Worm (Caenorhabditis elegans) whole organism, L4 larva: ENCODE data around the gene fbxb-45.

Experiments used
- D1046.2 ChIP-seq: fragments of 200-800 bp; sonication (Bioruptor generic); IDR thresholded peaks from 2 replicates; pipeline ENCODE4 v1.3.6; 2022; ENCODE audit warnings: missing genetic modification characterization, missing compliant biosample characterization
- F26F4.8 ChIP-seq: fragments of 200-800 bp; sonication (Bioruptor generic); conservative IDR thresholded peaks from 2 replicates; pipeline ENCODE4 v1.3.6; 2022; ENCODE audit warnings: missing genetic modification characterization, missing compliant biosample characterization
- F37D6.2 ChIP-seq: sonication (generic microtip); optimal IDR thresholded peaks from 2 replicates; lab custom pipeline; 2016; ENCODE audit warnings: mild to moderate bottlenecking, missing genetic modification characterization, missing compliant biosample characterization
- F44E2.7 ChIP-seq: fragments of 200-800 bp; sonication (Bioruptor generic); IDR thresholded peaks from 2 replicates; pipeline ENCODE4 v2.1.2; 2022; ENCODE audit warnings: missing genetic modification characterization, missing compliant biosample characterization
- T20F7.1 ChIP-seq: fragments of 200-800 bp; sonication (Bioruptor generic); optimal IDR thresholded peaks from 2 replicates; lab custom pipeline; 2018; ENCODE audit warnings: mild to moderate bottlenecking, missing genetic modification characterization, missing compliant biosample characterization
- T26A8.4 ChIP-seq: fragments of 200-800 bp; sonication (Bioruptor generic); IDR thresholded peaks from 2 replicates; pipeline ENCODE4 v1.3.6; 2022; ENCODE audit warnings: missing genetic modification characterization, missing compliant biosample characterization
- Y48G9A.11 ChIP-seq: fragments of 200-800 bp; sonication (Bioruptor generic); IDR thresholded peaks from 2 replicates; pipeline ENCODE4 v1.3.6; 2022; ENCODE audit warnings: missing genetic modification reagents, missing genetic modification characterization, missing compliant biosample characterization
- ceh-20 ChIP-seq: fragments of 200-800 bp; sonication (Bioruptor generic); IDR thresholded peaks from 2 replicates; pipeline ENCODE4 v1.3.6; 2022; ENCODE audit warnings: missing genetic modification reagents, missing genetic modification characterization, missing compliant biosample characterization
- ceh-28 ChIP-seq: fragments of 150-350 bp; optimal IDR thresholded peaks from 2 replicates; lab custom pipeline; 2014; ENCODE audit warnings: missing biosample characterization, missing genetic modification reagents, missing genetic modification characterization
- ceh-44 ChIP-seq: fragments of 200-800 bp; sonication (Bioruptor generic); IDR thresholded peaks from 2 replicates; pipeline ENCODE4 v1.3.6; 2022; ENCODE audit warnings: missing genetic modification reagents, missing genetic modification characterization, missing compliant biosample characterization
- daf-16 ChIP-seq, 3 experiments: sonication (generic microtip); optimal IDR thresholded peaks; 2 replicates each; lab custom pipeline; 2016 to 2017; ENCODE audit warnings: missing genetic modification characterization in 3 of 3, missing genetic modification reagents in 3 of 3, mild to moderate bottlenecking in 2 of 3, missing compliant biosample characterization in 2 of 3, missing biosample characterization in 1 of 3, moderate library complexity in 1 of 3
- dmd-9 ChIP-seq: fragments of 200-800 bp; sonication (Bioruptor generic); IDR thresholded peaks from 2 replicates; pipeline ENCODE4 v1.3.6; 2022; ENCODE audit warnings: missing genetic modification reagents, missing genetic modification characterization, missing compliant biosample characterization
- egl-27 ChIP-seq: sonication (generic microtip); optimal IDR thresholded peaks from 3 replicates; lab custom pipeline; 2017; ENCODE audit warnings: missing biosample characterization, missing genetic modification reagents, missing genetic modification characterization
- fkh-10 ChIP-seq: fragments of 150-350 bp; optimal IDR thresholded peaks from 2 replicates; lab custom pipeline; 2014; ENCODE audit warnings: missing biosample characterization, missing genetic modification reagents, missing genetic modification characterization
- gei-8 ChIP-seq: fragments of 200-800 bp; sonication (Bioruptor generic); optimal IDR thresholded peaks from 2 replicates; lab custom pipeline; 2018; ENCODE audit warnings: mild to moderate bottlenecking, missing genetic modification characterization, missing compliant biosample characterization
- hlh-30 ChIP-seq: sonication (generic microtip); optimal IDR thresholded peaks from 2 replicates; lab custom pipeline; 2017; ENCODE audit warnings: antibody characterized with exemption, mild to moderate bottlenecking, missing genetic modification characterization, missing compliant biosample characterization; ENCODE audit not compliant: insufficient read depth
- lin-39 ChIP-seq: fragments of 150-350 bp; optimal IDR thresholded peaks from 2 replicates; lab custom pipeline; 2014; ENCODE audit warnings: missing biosample characterization, missing genetic modification reagents, missing genetic modification characterization
- mdl-1 ChIP-seq, 2 experiments: fragments of 150-350 bp in 1 of 2; sonication (generic microtip) in 1 of 2; optimal IDR thresholded peaks; 2 replicates each; lab custom pipeline; 2014 to 2017; ENCODE audit warnings: missing biosample characterization in 2 of 2, missing genetic modification characterization in 2 of 2
- mep-1 ChIP-seq: fragments of 150-350 bp; sonication (generic microtip); optimal IDR thresholded peaks from 3 replicates; lab custom pipeline; 2014; ENCODE audit warnings: missing biosample characterization, missing genetic modification characterization
- nhr-10 ChIP-seq: fragments of 150-350 bp; optimal IDR thresholded peaks from 2 replicates; lab custom pipeline; 2014; ENCODE audit warnings: missing biosample characterization, missing genetic modification characterization
- nhr-102 ChIP-seq: sonication (generic microtip); optimal IDR thresholded peaks from 2 replicates; lab custom pipeline; 2016; ENCODE audit warnings: mild to moderate bottlenecking, missing genetic modification characterization, moderate library complexity, missing compliant biosample characterization
- nhr-237 ChIP-seq: sonication (generic microtip); optimal IDR thresholded peaks from 2 replicates; lab custom pipeline; 2017; ENCODE audit warnings: missing biosample characterization, missing genetic modification characterization
- nhr-42 ChIP-seq: fragments of 200-800 bp; sonication (Bioruptor generic); IDR thresholded peaks from 2 replicates; pipeline ENCODE4 v1.3.6; 2022; ENCODE audit warnings: missing genetic modification characterization, missing compliant biosample characterization
- nhr-48 ChIP-seq: sonication (generic microtip); optimal IDR thresholded peaks from 2 replicates; lab custom pipeline; 2016; ENCODE audit warnings: mild to moderate bottlenecking, missing genetic modification characterization, missing compliant biosample characterization
- nhr-76 ChIP-seq: fragments of 150-350 bp; optimal IDR thresholded peaks from 2 replicates; lab custom pipeline; 2014; ENCODE audit warnings: missing biosample characterization, missing genetic modification characterization
- pha-4 ChIP-seq, 2 experiments: fragments of 150-350 bp in 1 of 2; fragments of 200-800 bp in 1 of 2; sonication (Bioruptor generic) in 1 of 2; IDR thresholded peaks in 1 of 2; optimal IDR thresholded peaks in 1 of 2; 2 replicates each; pipeline versions ENCODE4 v1.3.6 to Lab custom; 2014 to 2022; ENCODE audit warnings: missing genetic modification characterization in 2 of 2, missing genetic modification reagents in 2 of 2, missing biosample characterization in 1 of 2, missing compliant biosample characterization in 1 of 2
- rbr-2 ChIP-seq: sonication (generic microtip); optimal IDR thresholded peaks from 2 replicates; lab custom pipeline; 2016; ENCODE audit warnings: missing genotype, missing genetic modification characterization, missing compliant biosample characterization
- skn-1 ChIP-seq: fragments of 150-350 bp; optimal IDR thresholded peaks from 2 replicates; lab custom pipeline; 2014; ENCODE audit warnings: missing biosample characterization, missing genetic modification characterization
- snpc-4 ChIP-seq: fragments of 150-350 bp; optimal IDR thresholded peaks from 2 replicates; lab custom pipeline; 2014; ENCODE audit warnings: missing biosample characterization, missing genetic modification characterization
- spr-1 ChIP-seq: sonication (generic microtip); optimal IDR thresholded peaks from 2 replicates; lab custom pipeline; 2016; ENCODE audit warnings: mild to moderate bottlenecking, missing genetic modification characterization, missing compliant biosample characterization
- unc-130 ChIP-seq: sonication (generic microtip); optimal IDR thresholded peaks from 2 replicates; lab custom pipeline; 2016; ENCODE audit warnings: missing genetic modification reagents, missing genetic modification characterization, missing compliant biosample characterization
- unc-39 ChIP-seq: sonication (generic microtip); optimal IDR thresholded peaks from 2 replicates; lab custom pipeline; 2017; ENCODE audit warnings: missing biosample characterization, missing genetic modification characterization
- vab-7 ChIP-seq: fragments of 200-800 bp; sonication (Bioruptor generic); IDR thresholded peaks from 2 replicates; pipeline ENCODE4 v1.3.6; 2022; ENCODE audit warnings: missing genetic modification reagents, missing genetic modification characterization, missing compliant biosample characterization
- zfp-2 ChIP-seq: sonication (generic microtip); optimal IDR thresholded peaks from 2 replicates; lab custom pipeline; 2016; ENCODE audit warnings: mild to moderate bottlenecking, missing genetic modification characterization, missing compliant biosample characterization
- zip-11 ChIP-seq: fragments of 200-800 bp; sonication (Bioruptor generic); IDR thresholded peaks from 2 replicates; pipeline ENCODE4 v1.3.6; 2022; ENCODE audit warnings: missing genetic modification characterization, missing compliant biosample characterization
- zip-2 ChIP-seq: fragments of 150-350 bp; optimal IDR thresholded peaks from 2 replicates; lab custom pipeline; 2014; ENCODE audit warnings: missing biosample characterization, missing genetic modification characterization
- ztf-11 ChIP-seq: fragments of 150-350 bp; optimal IDR thresholded peaks from 2 replicates; lab custom pipeline; 2014; ENCODE audit warnings: missing biosample characterization, missing genetic modification characterization

The fbxb-45 gene

DNA sequence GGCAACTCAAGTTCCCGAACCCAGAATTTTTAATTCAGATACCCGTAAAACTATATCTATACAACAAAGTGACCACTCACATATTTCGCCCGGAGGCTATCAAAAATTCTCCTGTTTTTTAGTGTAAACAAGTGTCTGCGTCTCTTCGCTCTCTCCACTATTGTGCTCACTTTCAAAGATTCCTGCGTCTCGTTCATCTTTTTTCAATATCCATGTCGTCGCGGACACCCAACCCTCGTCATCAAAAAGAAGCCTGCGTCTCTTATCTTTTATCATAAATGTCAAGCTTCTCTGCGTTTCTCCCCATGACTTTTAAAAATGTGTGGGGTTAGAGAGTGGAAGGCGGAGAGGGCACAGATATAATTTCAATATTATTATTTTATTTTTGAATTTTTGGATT lies 41.1 kb upstream of the fbxb-45 start (continued):
- no peak for TF ChIP-seq nhr-42 (GFP tag; lab: Robert Waterston, UW)
- TF ChIP-seq rbr-2 (tag; lab: Kevin White, UChicago), result peak; percentile 58
- TF ChIP-seq zip-2, result no peak
- peak; percentile 69 for TF ChIP-seq fkh-10 (GFP tag; lab: Kevin White, UChicago)

DNA sequence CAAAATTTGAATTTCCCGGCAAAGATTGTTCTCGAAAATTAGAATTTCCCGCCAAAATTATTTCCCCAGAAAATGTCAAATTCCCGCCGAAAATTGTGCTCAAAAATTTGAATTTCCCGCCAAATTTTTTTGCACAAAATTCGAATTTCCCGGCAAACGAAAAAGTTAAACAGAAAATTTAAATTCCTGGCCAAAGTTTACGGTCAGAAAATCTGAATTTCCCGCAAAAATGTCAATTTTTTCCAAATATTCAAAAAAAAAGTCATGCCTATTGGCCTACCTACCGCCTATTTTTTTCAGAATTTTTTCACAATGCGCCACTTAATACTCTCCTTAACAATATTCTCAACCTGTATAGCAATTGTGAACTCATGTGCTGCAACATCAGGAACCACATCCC lies 39.0 kb upstream of the fbxb-45 start, which contains the start of gene K02E7.1:
Gene K02E7.1, plus strand, starts transcription at position 301 of the 400 bp plus-strand sequence.
- TF ChIP-seq nhr-10 (tag; lab: Kevin White, UChicago) (no peak), F26F4.8 (GFP tag; lab: Robert Waterston, UW) (no peak), mdl-1 (tag; optimal IDR thresholded peaks at IDR 0.05; lab: Kevin White, UChicago) (no peak), zip-2 (no peak), ceh-44 (GFP tag; lab: Robert Waterston, UW) (no peak), T26A8.4 (GFP tag; lab: Robert Waterston, UW) (no peak), egl-27 (tag; lab: Kevin White, UChicago) (no peak), fkh-10 (GFP tag; lab: Kevin White, UChicago) (no peak), ceh-20 (GFP tag; lab: Robert Waterston, UW) (no peak), nhr-76 (tag; lab: Kevin White, UChicago) (no peak), spr-1 (tag; lab: Kevin White, UChicago) (no peak), F44E2.7 (GFP tag; lab: Robert Waterston, UW) (no peak), skn-1 (tag; lab: Kevin White, UChicago) (no peak), dmd-9 (GFP tag; lab: Robert Waterston, UW) (no peak), D1046.2 (GFP tag; lab: Robert Waterston, UW) (no peak), nhr-48 (tag; lab: Kevin White, UChicago) (no peak), T20F7.1 (GFP tag; lab: Kevin White, UChicago) (no peak)

DNA sequence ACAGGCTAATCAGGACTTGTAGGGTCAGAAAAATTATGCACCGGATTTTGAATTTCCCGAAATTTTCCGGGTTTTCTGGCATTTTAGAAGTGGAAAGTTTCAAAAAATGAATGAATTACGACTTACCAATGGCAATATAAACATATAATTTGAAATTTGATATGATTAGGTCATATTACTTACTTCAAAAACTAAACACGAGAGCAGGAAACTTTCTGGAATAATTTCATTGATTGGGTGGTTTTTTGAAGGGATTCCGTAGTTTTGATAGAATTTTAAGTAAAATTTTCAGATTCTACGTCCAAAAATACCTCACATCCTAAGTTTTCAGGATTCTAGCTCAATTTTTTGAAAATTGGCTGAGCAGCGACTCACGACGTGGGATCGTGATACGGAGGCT lies 31.6 kb upstream of the fbxb-45 start, which contains the start of gene K02E7.11:
Gene K02E7.11, minus strand, starts transcription at position 101 of the 400 bp plus-strand sequence.
- TF ChIP-seq D1046.2 (GFP tag; lab: Robert Waterston, UW) (no peak), zfp-2 (tag; lab: Kevin White, UChicago) (peak; percentile 33)

DNA sequence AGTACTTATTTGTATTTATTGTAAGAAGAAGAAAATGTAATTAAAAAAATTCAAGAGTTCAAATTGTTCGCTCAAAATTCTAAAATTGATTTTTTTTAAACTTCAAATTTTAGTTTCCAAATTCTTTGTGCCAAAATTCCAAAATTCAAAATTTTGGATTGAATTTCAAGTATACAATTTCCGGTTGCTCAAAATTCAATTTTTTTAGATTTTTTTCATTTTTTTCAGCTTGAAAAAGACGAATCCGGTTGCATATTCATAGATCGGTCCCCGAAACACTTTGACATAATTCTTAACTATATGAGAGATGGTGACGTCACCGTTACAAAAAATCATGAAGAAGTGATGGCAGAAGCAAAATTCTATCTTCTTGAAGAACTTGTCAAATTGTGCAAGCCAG lies 28.3 kb upstream of the fbxb-45 start, which contains the start of gene K02E7.4:
Gene K02E7.4, plus strand, starts transcription at position 301 of the 400 bp plus-strand sequence.
- TF ChIP-seq hlh-30 (tag; lab: Kevin White, UChicago), result no peak
- no peak for TF ChIP-seq zip-11 (GFP tag; lab: Robert Waterston, UW)

DNA sequence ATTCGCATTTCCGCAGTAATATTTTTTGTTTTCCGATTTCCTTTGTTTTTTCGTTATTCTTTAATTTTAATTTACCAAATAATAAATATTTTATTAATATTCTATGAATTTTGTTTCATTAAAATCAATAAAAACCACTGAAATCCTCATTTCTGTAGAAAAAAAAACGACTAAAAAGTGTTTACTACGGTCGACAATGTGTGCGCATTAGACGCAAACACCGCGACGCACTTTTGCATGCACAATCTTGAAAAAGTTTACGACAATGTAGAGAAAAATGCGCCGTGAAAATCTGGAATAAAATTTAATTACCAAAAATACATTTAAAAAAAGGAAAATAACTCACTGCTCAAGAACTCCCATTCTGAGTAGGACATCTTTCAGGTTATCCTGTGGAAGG lies 27.6 kb upstream of the fbxb-45 start:
- no peak for TF ChIP-seq pha-4 (GFP tag; IDR thresholded peaks at IDR 0.05; lab: Robert Waterston, UW)
- no peak for TF ChIP-seq pha-4 (tag; optimal IDR thresholded peaks at IDR 0.05; lab: Kevin White, UChicago)

DNA sequence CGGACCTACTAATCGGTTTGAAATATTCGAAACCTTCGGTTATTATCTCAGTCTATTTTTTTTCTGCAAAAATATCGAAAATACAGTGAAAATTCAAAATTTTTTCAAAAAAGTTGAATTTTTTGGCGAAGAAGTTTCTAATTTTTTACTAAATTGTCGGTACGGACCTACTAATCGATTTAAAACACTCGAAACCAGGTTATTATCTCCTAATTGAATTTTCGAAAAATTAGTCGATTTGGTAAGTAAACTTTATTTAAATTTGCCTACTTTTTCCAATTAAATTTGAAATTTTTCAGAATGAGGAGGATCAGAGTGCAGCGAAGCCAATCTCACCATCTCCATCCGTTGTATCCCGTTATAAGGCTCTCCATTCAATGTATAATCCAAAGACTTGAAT lies 27.0 kb upstream of the fbxb-45 start, which contains the start of gene K02E7.12:
Gene K02E7.12, plus strand, starts transcription at position 301 of the 400 bp plus-strand sequence.
- no peak for TF ChIP-seq snpc-4 (tag; lab: Kevin White, UChicago)
- no peak for TF ChIP-seq mep-1 (tag; lab: Kevin White, UChicago)
- TF ChIP-seq F37D6.2 (tag; lab: Kevin White, UChicago), result no peak
- no peak for TF ChIP-seq nhr-237 (tag; lab: Kevin White, UChicago)
- no peak for TF ChIP-seq lin-39 (tag; lab: Kevin White, UChicago)
- TF ChIP-seq daf-16 (GFP tag; optimal IDR thresholded peaks at IDR 0.05; lab: Kevin White, UChicago), result no peak
- TF ChIP-seq daf-16 (tag; optimal IDR thresholded peaks at IDR 0.05; lab: Kevin White, UChicago), result no peak
- no peak for TF ChIP-seq ceh-28 (tag; lab: Kevin White, UChicago)
- TF ChIP-seq fkh-10 (GFP tag; lab: Kevin White, UChicago), result no peak
- TF ChIP-seq gei-8, result no peak
- TF ChIP-seq vab-7 (GFP tag; lab: Robert Waterston, UW), result no peak
- no peak for TF ChIP-seq ztf-11
- no peak for TF ChIP-seq unc-39 (tag; lab: Kevin White, UChicago)
- TF ChIP-seq spr-1 (tag; lab: Kevin White, UChicago), result no peak
- TF ChIP-seq unc-130 (GFP tag; lab: Kevin White, UChicago), result no peak
- no peak for TF ChIP-seq Y48G9A.11 (GFP tag; lab: Robert Waterston, UW)
- TF ChIP-seq rbr-2 (tag; lab: Kevin White, UChicago), result no peak
- TF ChIP-seq zip-2, result no peak
- no peak for TF ChIP-seq T20F7.1 (GFP tag; lab: Kevin White, UChicago)
- no peak for TF ChIP-seq nhr-102 (tag; lab: Kevin White, UChicago)
